Fruit fly (Drosophila melanogaster): Measurements from ENCODE around the gene mew.

The mew gene

dm6 chrX:13258048-13258756 is at the start of gene mew, which contains the start of gene CG15742:
TSS of gene mew (minus strand) at chrX:13258490.
TSS of gene CG15742 (minus strand) at chrX:13258495.
- TF ChIP-seq pzg (GFP tag; optimal IDR thresholded peaks at IDR 0.05): peak; percentile 6
- TF ChIP-seq CG2202 (tag; optimal IDR thresholded peaks at IDR 0.05): no peak
- peak; percentile 43; the same call in 2 of the 4 replicates for TF ChIP-seq Dll (GFP tag; IDR thresholded peaks at IDR 0.05; ENCODE audit: partially characterized antibody)
- TF ChIP-seq CG2889 (GFP tag; IDR thresholded peaks at IDR 0.05): no peak
- TF ChIP-seq CG4424 (GFP tag; optimal IDR thresholded peaks at IDR 0.05): no peak
- peak; percentile 50 for TF ChIP-seq Med (GFP tag)
- TF ChIP-seq Pdp1 (GFP tag; optimal IDR thresholded peaks at IDR 0.05): peak in 1 of 2 experiments; percentile 14
- peak; percentile 83 for TF ChIP-seq CG18011 (GFP tag; optimal IDR thresholded peaks at IDR 0.05)
- peak; percentile 10 for TF ChIP-seq CG9797 (GFP tag; optimal IDR thresholded peaks at IDR 0.05)
- TF ChIP-seq Dref (GFP tag; IDR thresholded peaks at IDR 0.05): peak; percentile 55
- TF ChIP-seq gfzf (GFP tag; optimal IDR thresholded peaks at IDR 0.05): peak; percentile 35
- 0 out of 3 replicates have a peak, but pooled peaks have one; percentile 13 for TF ChIP-seq CG2199 (GFP tag; IDR thresholded peaks at IDR 0.05)
- TF ChIP-seq Stat92E (GFP tag; optimal IDR thresholded peaks at IDR 0.05): peak in 1 of 3 experiments; percentile 7
- peak; percentile 81 for TF ChIP-seq CG31365 (tag; optimal IDR thresholded peaks at IDR 0.05)
- TF ChIP-seq Dp (GFP tag; optimal IDR thresholded peaks at IDR 0.05): peak; percentile 69
- TF ChIP-seq E2f2 (GFP tag; IDR thresholded peaks at IDR 0.05): peak; percentile 75
- no peak for TF ChIP-seq CG16815 (GFP tag; optimal IDR thresholded peaks at IDR 0.05)
- TF ChIP-seq cwo (GFP tag; optimal IDR thresholded peaks at IDR 0.05): peak; percentile 47
- TF ChIP-seq BEAF-32 (GFP tag; optimal IDR thresholded peaks at IDR 0.05): peak; percentile 24
- TF ChIP-seq CG5180 (GFP tag; optimal IDR thresholded peaks at IDR 0.05): peak; percentile 97

- TF ChIP-seq dm (GFP tag; optimal IDR thresholded peaks at IDR 0.05): no peak
- TF ChIP-seq inv (GFP tag; IDR thresholded peaks at IDR 0.05; ENCODE audit: partially characterized antibody): no peak
- peak; percentile 24; the same call in 1 of the 2 replicates for TF ChIP-seq slbo (GFP tag; IDR thresholded peaks at IDR 0.05)
- TF ChIP-seq stc (GFP tag; IDR thresholded peaks at IDR 0.05): no peak
- no peak for TF ChIP-seq gcm2 (GFP tag; optimal IDR thresholded peaks at IDR 0.05)
- TF ChIP-seq Dfd (GFP tag; optimal IDR thresholded peaks at IDR 0.05): no peak
- no peak for TF ChIP-seq Jarid2 (GFP tag; optimal IDR thresholded peaks at IDR 0.05)
- peak; percentile 13 for TF ChIP-seq CG12659 (GFP tag; optimal IDR thresholded peaks at IDR 0.05)
- peak; percentile 44 for TF ChIP-seq CG15269 (tag; optimal IDR thresholded peaks at IDR 0.05)
- TF ChIP-seq sqz (GFP tag; optimal IDR thresholded peaks at IDR 0.05): no peak
- no peak for TF ChIP-seq otp (GFP tag; IDR thresholded peaks at IDR 0.05)
- TF ChIP-seq Sox102F (GFP tag; optimal IDR thresholded peaks at IDR 0.05): peak; percentile 42
- TF ChIP-seq hb (GFP tag; IDR thresholded peaks at IDR 0.05; ENCODE audit: partially characterized antibody): no peak
- TF ChIP-seq br (optimal IDR thresholded peaks at IDR 0.05): no peak
- no peak for TF ChIP-seq bowl (GFP tag; IDR thresholded peaks at IDR 0.05)
- TF ChIP-seq zen (tag; optimal IDR thresholded peaks at IDR 0.05): no peak
- TF ChIP-seq CG2875 (GFP tag; optimal IDR thresholded peaks at IDR 0.05): peak; percentile 18
- TF ChIP-seq CG2120 (GFP tag; optimal IDR thresholded peaks at IDR 0.05): peak; percentile 44
- TF ChIP-seq CG4424 (GFP tag; optimal IDR thresholded peaks at IDR 0.05): peak; percentile 22
- TF ChIP-seq Mrtf (GFP tag; IDR thresholded peaks at IDR 0.05): no peak
- TF ChIP-seq zen2 (GFP tag; IDR thresholded peaks at IDR 0.05; ENCODE audit: partially characterized antibody): no peak
- TF ChIP-seq dpn (GFP tag; optimal IDR thresholded peaks at IDR 0.05): peak in 1 of 2 experiments; percentile 4
- no peak for TF ChIP-seq wek (GFP tag; optimal IDR thresholded peaks at IDR 0.05)
- TF ChIP-seq CG6654 (GFP tag; optimal IDR thresholded peaks at IDR 0.05): no peak
- TF ChIP-seq so (GFP tag; IDR thresholded peaks at IDR 0.05): no peak
- no peak for TF ChIP-seq Dref (GFP tag; IDR thresholded peaks at IDR 0.05)
- no peak for TF ChIP-seq CG17829 (tag; optimal IDR thresholded peaks at IDR 0.05)
- TF ChIP-seq CG12769 (tag; optimal IDR thresholded peaks at IDR 0.05): no peak
- no peak for TF ChIP-seq CG4328 (GFP tag; optimal IDR thresholded peaks at IDR 0.05)
- no peak for TF ChIP-seq CG11695 (GFP tag; IDR thresholded peaks at IDR 0.05)
Measured at dm6 chrX:13307189-13307588, 48.9 kb upstream of the mew start.
